Fruit fly (Drosophila melanogaster) whole organism, wandering third instar larva: ENCODE results near the gene CG3108.

ENCODE experiments used
- Dfd ChIP-seq: fragments of >200 bp; optimal IDR thresholded peaks from 2 replicates; lab custom pipeline; 2017; ENCODE audit warnings: missing biosample characterization, missing genetic modification characterization
- GATAd ChIP-seq: sonication (Bioruptor generic); optimal IDR thresholded peaks from 2 replicates; lab custom pipeline; 2016; ENCODE audit warnings: missing biosample characterization, missing genetic modification characterization
- Hnf4 ChIP-seq: fragments of 200-800 bp; sonication (Bioruptor generic); optimal IDR thresholded peaks from 2 replicates; lab custom pipeline; 2016; ENCODE audit warnings: missing biosample characterization, mild to moderate bottlenecking, missing genetic modification characterization
- Hr83 ChIP-seq: fragments of 200-300 bp; sonication (Bioruptor generic); optimal IDR thresholded peaks from 2 replicates; lab custom pipeline; 2016; ENCODE audit warnings: missing biosample characterization, mild to moderate bottlenecking, missing genetic modification characterization, moderate library complexity; ENCODE audit not compliant: poor library complexity, severe bottlenecking
- Myc ChIP-seq: fragments of >200 bp; optimal IDR thresholded peaks from 2 replicates; lab custom pipeline; 2017
- fru ChIP-seq: fragments of 200-800 bp; sonication (Bioruptor generic); optimal IDR thresholded peaks from 3 replicates; lab custom pipeline; 2016; ENCODE audit warnings: missing biosample characterization, mild to moderate bottlenecking, missing genetic modification characterization
- h ChIP-seq: fragments of 200-800 bp; sonication (Bioruptor generic); optimal IDR thresholded peaks from 3 replicates; lab custom pipeline; 2016; ENCODE audit warnings: missing biosample characterization, mild to moderate bottlenecking, missing genetic modification characterization
- jim ChIP-seq: fragments of 175-275, 200-325 bp; sonication (Bioruptor generic); optimal IDR thresholded peaks from 2 replicates; lab custom pipeline; 2016; ENCODE audit warnings: missing biosample characterization, mild to moderate bottlenecking, missing genetic modification characterization
- pan ChIP-seq: fragments of >200 bp; optimal IDR thresholded peaks from 2 replicates; lab custom pipeline; 2017
- psq ChIP-seq: fragments of 200-800 bp; sonication (Bioruptor generic); optimal IDR thresholded peaks from 3 replicates; lab custom pipeline; 2017; ENCODE audit warnings: missing biosample characterization, mild to moderate bottlenecking, missing genetic modification characterization, moderate library complexity
- rgr ChIP-seq: fragments of 200-800 bp; sonication (Bioruptor generic); optimal IDR thresholded peaks from 3 replicates; lab custom pipeline; 2016; ENCODE audit warnings: missing biosample characterization, mild to moderate bottlenecking, missing genetic modification characterization

DNA sequence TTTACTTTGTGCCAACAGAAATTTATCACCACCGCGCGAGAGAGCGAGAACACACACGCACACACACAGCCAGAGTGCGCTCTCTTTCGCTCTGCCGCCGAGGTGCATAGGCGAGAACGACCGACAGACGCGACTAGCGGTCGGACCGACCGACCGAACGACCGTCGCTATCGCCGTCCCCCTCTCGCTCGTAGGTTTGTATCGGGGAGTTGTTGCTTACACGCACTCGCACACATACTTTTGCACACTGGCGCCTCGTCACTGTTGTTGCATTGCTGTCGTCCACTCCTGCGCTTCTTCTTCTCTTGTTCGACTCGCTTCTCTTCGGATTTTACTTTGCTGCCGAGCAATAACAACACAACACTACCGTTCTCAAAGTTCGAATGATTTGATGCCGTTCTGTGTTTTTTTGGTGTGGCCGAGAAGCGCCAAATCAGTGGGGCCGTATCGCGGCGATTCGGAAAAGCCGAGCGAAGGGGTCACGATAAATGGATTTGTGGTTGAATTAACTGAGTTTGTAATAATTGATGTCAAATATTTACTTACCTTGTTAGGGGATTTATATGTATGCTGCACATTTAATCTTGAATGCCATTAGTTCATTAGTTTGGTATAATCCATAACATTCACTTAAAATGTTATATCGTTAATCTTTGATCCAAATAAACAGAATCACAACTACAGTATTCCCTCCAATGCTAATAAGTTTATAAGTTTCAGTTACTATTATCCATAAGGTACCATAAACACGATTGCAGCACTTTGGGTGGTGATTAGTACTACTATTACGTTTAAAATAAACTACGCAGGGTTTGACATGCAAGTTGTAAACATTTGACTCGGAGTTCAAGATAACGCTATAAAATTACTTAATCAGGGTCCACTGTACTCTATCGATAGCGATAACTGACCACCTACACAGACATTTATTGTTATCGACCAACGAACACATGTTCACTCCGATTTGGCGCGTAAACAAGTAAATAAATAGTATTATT is 34.3 kb downstream of the CG3108 start, which contains the start of the genes IntS6 and Rtel1:
- TF ChIP-seq Hnf4 (GFP tag; lab: Kevin White, UChicago) (peak; percentile 88), rgr (GFP tag; lab: Kevin White, UChicago) (peak; percentile 88), pan (lab: Kevin White, UChicago) (no peak), h (GFP tag; lab: Kevin White, UChicago) (peak; percentile 92), GATAd (GFP tag; lab: Kevin White, UChicago) (peak; percentile 44), Dfd (no peak), fru (GFP tag; lab: Kevin White, UChicago) (peak; percentile 91), jim (GFP tag; lab: Kevin White, UChicago) (peak; percentile 35), Hr83 (GFP tag; lab: Kevin White, UChicago) (peak; percentile 75), psq (peak; percentile 82), Myc (lab: Kevin White, UChicago) (no peak)
